Fruit fly (Drosophila melanogaster) whole organism, embryonic: ENCODE data around the gene SCAR.

Experiments
- Abd-B ChIP-seq: fragments of 200-800 bp; sonication (Bioruptor generic); optimal IDR thresholded peaks from 2 replicates; lab custom pipeline; 2018; ENCODE audit warnings: missing biosample characterization, mild to moderate bottlenecking, missing genetic modification characterization, moderate library complexity
- BEAF-32 ChIP-seq: fragments of 200-800 bp; sonication (Bioruptor generic); optimal IDR thresholded peaks from 3 replicates; lab custom pipeline; 2017; ENCODE audit warnings: missing biosample characterization, missing genetic modification characterization, mild to moderate bottlenecking, moderate library complexity, missing genetic modification reagents
- BtbVII ChIP-seq: fragments of 200-800 bp; sonication (Bioruptor generic); optimal IDR thresholded peaks from 3 replicates; lab custom pipeline; 2017; ENCODE audit warnings: missing biosample characterization, mild to moderate bottlenecking, missing genetic modification characterization
- CG10979 ChIP-seq: fragments of 200-800 bp; sonication (Bioruptor generic); optimal IDR thresholded peaks from 2 replicates; lab custom pipeline; 2018; ENCODE audit warnings: missing biosample characterization, mild to moderate bottlenecking, missing genetic modification characterization, moderate library complexity
- CG14014 ChIP-seq: fragments of 200-800 bp; sonication (Bioruptor generic); IDR thresholded peaks from 2 replicates; pipeline ENCODE4 v1.3.6; 2022; ENCODE audit warnings: missing biosample characterization, missing genetic modification characterization
- CG17829 ChIP-seq: fragments of 200-800 bp; optimal IDR thresholded peaks from 2 replicates; lab custom pipeline; 2019; ENCODE audit warnings: missing biosample characterization, mild to moderate bottlenecking, missing genetic modification characterization, moderate library complexity
- CG30403 ChIP-seq: fragments of 200-800 bp; sonication (Bioruptor generic); optimal IDR thresholded peaks from 3 replicates; lab custom pipeline; 2016; ENCODE audit warnings: missing biosample characterization, missing genetic modification characterization
- CG32767 ChIP-seq: fragments of 200-800 bp; sonication (Bioruptor generic); IDR thresholded peaks from 2 replicates; pipeline ENCODE4 v1.3.6; 2022; ENCODE audit warnings: missing biosample characterization, missing genetic modification characterization
- CG4360 ChIP-seq: fragments of 200-800 bp; sonication (Bioruptor generic); IDR thresholded peaks from 2 replicates; pipeline ENCODE4 v1.3.6; 2022; ENCODE audit warnings: missing biosample characterization, missing genetic modification characterization
- CG6254 ChIP-seq: fragments of 200-800 bp; sonication (Bioruptor generic); optimal IDR thresholded peaks from 3 replicates; lab custom pipeline; 2017; ENCODE audit warnings: mild to moderate bottlenecking, missing biosample characterization, missing genetic modification reagents, missing genetic modification characterization
- CG6765 ChIP-seq: fragments of 200-800 bp; sonication (Bioruptor generic); optimal IDR thresholded peaks from 3 replicates; lab custom pipeline; 2017; ENCODE audit warnings: missing biosample characterization, mild to moderate bottlenecking, missing genetic modification characterization
- CG6854 ChIP-seq: fragments of 200-800 bp; sonication (Bioruptor generic); optimal IDR thresholded peaks from 3 replicates; lab custom pipeline; 2017; ENCODE audit warnings: missing biosample characterization, mild to moderate bottlenecking, missing genetic modification characterization
- CG7271 ChIP-seq: fragments of 200-800 bp; sonication (Bioruptor generic); optimal IDR thresholded peaks from 2 replicates; lab custom pipeline; 2018; ENCODE audit warnings: missing biosample characterization, mild to moderate bottlenecking, missing genetic modification characterization, moderate library complexity
- CG8944 ChIP-seq: fragments of 200-800 bp; sonication (Bioruptor generic); optimal IDR thresholded peaks from 3 replicates; lab custom pipeline; 2016; ENCODE audit warnings: missing biosample characterization, missing genetic modification characterization
- Camta ChIP-seq: fragments of 200-800 bp; sonication (Bioruptor generic); optimal IDR thresholded peaks from 2 replicates; lab custom pipeline; 2016; ENCODE audit warnings: missing biosample characterization, missing genetic modification characterization
- D19B ChIP-seq: fragments of 200-800 bp; sonication (Bioruptor generic); optimal IDR thresholded peaks from 2 replicates; lab custom pipeline; 2017; ENCODE audit warnings: missing biosample characterization, mild to moderate bottlenecking, missing genetic modification characterization
- Dad ChIP-seq: fragments of 200-800 bp; sonication (Bioruptor generic); optimal IDR thresholded peaks from 3 replicates; lab custom pipeline; 2016; ENCODE audit warnings: missing biosample characterization, missing genetic modification characterization
- Ets65A ChIP-seq: fragments of 200-800 bp; sonication (Bioruptor generic); peaks from one replicate; lab custom pipeline; 2016; ENCODE audit warnings: missing biosample characterization, missing genetic modification characterization
- HLH54F ChIP-seq: fragments of 200-800 bp; sonication (Bioruptor generic); optimal IDR thresholded peaks from 3 replicates; lab custom pipeline; 2016; ENCODE audit warnings: missing biosample characterization, missing genetic modification characterization
- Mad ChIP-seq: fragments of 200-800 bp; sonication (Bioruptor generic); optimal IDR thresholded peaks from 2 replicates; lab custom pipeline; 2016; ENCODE audit warnings: missing biosample characterization, missing genetic modification characterization
- Med ChIP-seq: fragments of 200-800 bp; sonication (Bioruptor generic); peaks from one replicate; lab custom pipeline; 2016; ENCODE audit warnings: missing biosample characterization, missing genetic modification characterization, mild to moderate bottlenecking, inconsistent platforms, moderate library complexity
- Pdp1 ChIP-seq, 2 experiments: fragments of 200-800 bp; sonication (Bioruptor generic); optimal IDR thresholded peaks; 3 replicates each; lab custom pipeline; 2016; ENCODE audit warnings: missing biosample characterization in 2 of 2, missing genetic modification characterization in 2 of 2, mild to moderate bottlenecking in 1 of 2, moderate library complexity in 1 of 2
- Vsx1 ChIP-seq: fragments of 200-800 bp; sonication (Bioruptor generic); optimal IDR thresholded peaks from 2 replicates; lab custom pipeline; 2017; ENCODE audit warnings: missing biosample characterization, mild to moderate bottlenecking, missing genetic modification characterization, missing genetic modification reagents
- ap ChIP-seq: fragments of 200-800 bp; sonication (Bioruptor generic); IDR thresholded peaks from 2 replicates; pipeline ENCODE4 v1.3.6; 2022; ENCODE audit warnings: missing biosample characterization, missing genetic modification characterization
- bsh ChIP-seq, 2 experiments: fragments of 200-800 bp; sonication (Bioruptor generic); optimal IDR thresholded peaks; 2 replicates each; lab custom pipeline; 2017 to 2018; ENCODE audit warnings: mild to moderate bottlenecking in 2 of 2, missing biosample characterization in 2 of 2, missing genetic modification characterization in 2 of 2, moderate library complexity in 1 of 2
- dmrt11E ChIP-seq: fragments of 200-800 bp; sonication (Bioruptor generic); optimal IDR thresholded peaks from 3 replicates; lab custom pipeline; 2018; ENCODE audit warnings: missing biosample characterization, mild to moderate bottlenecking, missing genetic modification characterization, moderate library complexity
- ftz-f1 ChIP-seq: fragments of 200-800 bp; sonication (Bioruptor generic); optimal IDR thresholded peaks from 2 replicates; lab custom pipeline; 2016; ENCODE audit warnings: missing biosample characterization, missing genetic modification characterization
- gem ChIP-seq: fragments of 200-800 bp; sonication (Bioruptor generic); optimal IDR thresholded peaks from 2 replicates; lab custom pipeline; 2019; ENCODE audit warnings: missing biosample characterization, mild to moderate bottlenecking, missing genetic modification characterization, moderate library complexity
- jumu ChIP-seq: fragments of 200-800 bp; sonication (Bioruptor generic); optimal IDR thresholded peaks from 3 replicates; lab custom pipeline; 2016; ENCODE audit warnings: missing biosample characterization, missing genetic modification characterization
- lola ChIP-seq, 3 experiments: fragments of >200 bp in 2 of 3; fragments of 200-800 bp in 1 of 3; sonication (Bioruptor generic) in 1 of 3; optimal IDR thresholded peaks; 2 replicates each; lab custom pipeline; 2017 to 2019; ENCODE audit warnings: missing biosample characterization in 3 of 3, missing genetic modification characterization in 3 of 3, mild to moderate bottlenecking in 1 of 3, moderate library complexity in 1 of 3
- prd ChIP-seq, 3 experiments: fragments of >200 bp in 2 of 3; fragments of 200-800 bp in 1 of 3; sonication (Bioruptor generic) in 1 of 3; optimal IDR thresholded peaks in 2 of 3; IDR thresholded peaks in 1 of 3; 2 replicates in 2 of 3; 3 replicates in 1 of 3; pipeline versions ENCODE4 v1.3.6 to Lab custom; 2017 to 2022; ENCODE audit warnings: missing biosample characterization in 1 of 3, missing genetic modification characterization in 1 of 3
- row ChIP-seq: fragments of 200-800 bp; sonication (Bioruptor generic); IDR thresholded peaks from 3 replicates; pipeline ENCODE4 v1.3.6; 2022; ENCODE audit warnings: missing biosample characterization, missing genetic modification characterization
- sens ChIP-seq: fragments of 200-800 bp; sonication (Bioruptor generic); peaks from one replicate; lab custom pipeline; 2016; ENCODE audit warnings: missing biosample characterization, missing genetic modification characterization
- sisA ChIP-seq: fragments of 200-800 bp; sonication (Bioruptor generic); IDR thresholded peaks from 2 replicates; pipeline ENCODE4 v1.3.6; 2022; ENCODE audit warnings: missing biosample characterization, missing genetic modification characterization
- zfh2 ChIP-seq: fragments of 200-800 bp; sonication (Bioruptor generic); optimal IDR thresholded peaks from 2 replicates; lab custom pipeline; 2016; ENCODE audit warnings: missing biosample characterization, missing genetic modification characterization

The SCAR gene

dm6 chr2L:11014671-11015070 lies 38.1 kb downstream of the SCAR start:
- TF ChIP-seq Mad = no peak
- peak; percentile 4 for TF ChIP-seq dmrt11E (tag; lab: Kevin White, UChicago)
- peak; percentile 53 for TF ChIP-seq CG6254
- TF ChIP-seq Vsx1 (GFP tag; lab: Kevin White, UChicago) = no peak
- TF ChIP-seq row (GFP tag; lab: Robert Waterston, UW) = peak; percentile 15; the same call in 1 of the 3 replicates
- TF ChIP-seq bsh (GFP tag; optimal IDR thresholded peaks at IDR 0.05; lab: Kevin White, UChicago) = peak; percentile 28 to 55
- TF ChIP-seq CG10979 (tag; lab: Kevin White, UChicago) = peak; percentile 25
- TF ChIP-seq zfh2 = no peak
- TF ChIP-seq CG8944 (GFP tag; lab: Kevin White, UChicago) = no peak
- TF ChIP-seq lola (GFP tag; optimal IDR thresholded peaks at IDR 0.05; lab: Kevin White, UChicago) = peak in 1 of 3 experiments; percentile 17
- peak; percentile 28 for TF ChIP-seq gem (tag; lab: Kevin White, UChicago)

dm6 chr2L:11015320-11015719 lies 38.7 kb downstream of the SCAR start, which contains the start of gene Acp32CD:
Gene Acp32CD, plus strand, starts transcription at chr2L:11015620.
- TF ChIP-seq Ets65A (peak; percentile 35), Dad (GFP tag; lab: Kevin White, UChicago) (no peak), sens (peak; percentile 34)

- TF ChIP-seq CG30403 (GFP tag; lab: Kevin White, UChicago) = no peak
- no peak for TF ChIP-seq BtbVII (GFP tag; lab: Kevin White, UChicago)
- TF ChIP-seq Abd-B (GFP tag; lab: Kevin White, UChicago) = no peak
- TF ChIP-seq BEAF-32 (GFP tag; lab: Kevin White, UChicago) = no peak
- no peak for TF ChIP-seq CG6765 (GFP tag; lab: Kevin White, UChicago)
- no peak for TF ChIP-seq Camta (GFP tag; lab: Kevin White, UChicago)
- no peak for TF ChIP-seq CG32767 (GFP tag; lab: Robert Waterston, UW)
- no peak for TF ChIP-seq CG7271 (tag; lab: Kevin White, UChicago)
- TF ChIP-seq jumu (GFP tag; lab: Kevin White, UChicago) = no peak
- TF ChIP-seq Pdp1 (GFP tag; optimal IDR thresholded peaks at IDR 0.05; lab: Kevin White, UChicago) = no peak
- no peak for TF ChIP-seq HLH54F
- TF ChIP-seq ap (GFP tag; lab: Robert Waterston, UW) = no peak
- TF ChIP-seq sisA (GFP tag; lab: Robert Waterston, UW) = no peak
- no peak for TF ChIP-seq ftz-f1 (GFP tag; lab: Kevin White, UChicago)
- TF ChIP-seq CG4360 (GFP tag; lab: Robert Waterston, UW) = no peak
Measured at dm6 chr2L:11016695-11017094, 40.1 kb downstream of the SCAR start, which contains the start of gene CG14913. Gene CG14913, plus strand, starts transcription at chr2L:11016995.

- TF ChIP-seq CG14014 (GFP tag; lab: Robert Waterston, UW) = no peak
- peak; percentile 61 for TF ChIP-seq D19B (GFP tag; lab: Kevin White, UChicago)
- TF ChIP-seq Ets65A = peak; percentile 11
Measured at dm6 chr2L:11021606-11022005, 45.0 kb downstream of the SCAR start.

dm6 chr2L:11022804-11023203 lies 46.2 kb downstream of the SCAR start:
- no peak for TF ChIP-seq CG17829 (tag; lab: Kevin White, UChicago)
- no peak for TF ChIP-seq prd (optimal IDR thresholded peaks at IDR 0.05; lab: Kevin White, UChicago)
- TF ChIP-seq prd (GFP tag; IDR thresholded peaks at IDR 0.05; lab: Robert Waterston, UW) = peak; percentile 21; the same call in 1 of the 3 replicates
- peak; percentile 39 for TF ChIP-seq Med (GFP tag; lab: Kevin White, UChicago)
- peak; percentile 60 for TF ChIP-seq sens
- TF ChIP-seq CG6854 (GFP tag; lab: Kevin White, UChicago) = no peak
